Worm (Caenorhabditis elegans): ENCODE results near the gene hrpk-2.

Gene hrpk-2

DNA sequence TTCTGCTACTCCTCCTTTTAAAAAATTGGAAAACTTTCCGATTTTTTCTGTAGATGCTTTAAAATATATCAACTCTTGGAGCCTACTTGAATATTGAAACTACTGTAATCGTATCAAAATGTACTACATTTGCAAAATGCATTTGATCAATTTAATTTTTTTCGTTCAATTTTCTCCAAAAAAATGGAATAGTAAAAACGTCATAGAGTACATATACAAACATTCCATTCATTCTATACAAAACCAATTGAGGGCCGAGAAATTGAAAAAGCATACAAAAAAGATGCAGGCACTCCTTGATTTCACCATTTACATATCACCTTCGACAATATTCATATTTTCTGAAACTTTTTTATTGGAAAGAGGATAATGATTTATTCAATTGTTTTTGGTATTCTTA is 17.2 kb downstream of the hrpk-2 start, which contains the start of gene C06G4.6:
Gene C06G4.6 (plus strand): TSS at position 301 of the 400 bp plus-strand sequence.
- TF ChIP-seq aly-1 (tag; optimal IDR thresholded peaks at IDR 0.05) (no peak), hmbx-1 (tag; optimal IDR thresholded peaks at IDR 0.05) (no peak), hnd-1 (tag; optimal IDR thresholded peaks at IDR 0.05) (no peak), B0310.2 (tag; optimal IDR thresholded peaks at IDR 0.05) (no peak), ceh-13 (GFP tag; optimal IDR thresholded peaks at IDR 0.05) (no peak), hmg-4 (GFP tag; optimal IDR thresholded peaks at IDR 0.05) (no peak), sea-1 (GFP tag; conservative IDR thresholded peaks at IDR 0.05) (no peak), ets-7 (tag; optimal IDR thresholded peaks at IDR 0.05) (no peak)

ce11 chrIII:8009769-8010168 is 22.8 kb downstream of the hrpk-2 start, which contains the start of gene cit-1.1:
TSS of gene cit-1.1 (minus strand) at chrIII:8009821.
- no peak for TF ChIP-seq hmbx-1 (tag; optimal IDR thresholded peaks at IDR 0.05)
- no peak for TF ChIP-seq ceh-13 (GFP tag; optimal IDR thresholded peaks at IDR 0.05)
- no peak for TF ChIP-seq pes-1 (GFP tag; IDR thresholded peaks at IDR 0.05)
- no peak for TF ChIP-seq tbx-11 (GFP tag; IDR thresholded peaks at IDR 0.05)
- TF ChIP-seq aly-1 (tag; optimal IDR thresholded peaks at IDR 0.05), result no peak
- TF ChIP-seq ets-7 (tag; optimal IDR thresholded peaks at IDR 0.05), result no peak
- no peak for TF ChIP-seq F13C5.2 (tag; optimal IDR thresholded peaks at IDR 0.05)
- TF ChIP-seq tbx-37 (GFP tag; conservative IDR thresholded peaks at IDR 0.05), result no peak
- TF ChIP-seq flt-1 (GFP tag; IDR thresholded peaks at IDR 0.05), result no peak

ce11 chrIII:8010260-8010822 is 23.4 kb downstream of the hrpk-2 start, which contains the start of gene cit-1.2:
TSS of gene cit-1.2 (plus strand) at chrIII:8010772.
- TF ChIP-seq pes-1 (GFP tag; IDR thresholded peaks at IDR 0.05), result no peak
- no peak for TF ChIP-seq ceh-13 (GFP tag; optimal IDR thresholded peaks at IDR 0.05)
- no peak for TF ChIP-seq ceh-36 (tag; optimal IDR thresholded peaks at IDR 0.05)
- TF ChIP-seq hmbx-1 (tag; optimal IDR thresholded peaks at IDR 0.05), result no peak
- no peak for TF ChIP-seq tbx-37 (GFP tag; conservative IDR thresholded peaks at IDR 0.05)
- TF ChIP-seq hnd-1 (tag; optimal IDR thresholded peaks at IDR 0.05), result no peak
- TF ChIP-seq tbx-11 (GFP tag; IDR thresholded peaks at IDR 0.05), result no peak
- no peak for TF ChIP-seq ets-7 (tag; optimal IDR thresholded peaks at IDR 0.05)
- TF ChIP-seq tra-4 (tag; optimal IDR thresholded peaks at IDR 0.05), result no peak

- TF ChIP-seq pes-1 (GFP tag; IDR thresholded peaks at IDR 0.05), result no peak
- no peak for TF ChIP-seq ceh-13 (GFP tag; optimal IDR thresholded peaks at IDR 0.05)
- no peak for TF ChIP-seq flt-1 (GFP tag; IDR thresholded peaks at IDR 0.05)
- no peak for TF ChIP-seq tbx-37 (GFP tag; conservative IDR thresholded peaks at IDR 0.05)
- TF ChIP-seq scrt-1 (GFP tag; IDR thresholded peaks at IDR 0.05), result no peak
- no peak for TF ChIP-seq hmg-4 (GFP tag; optimal IDR thresholded peaks at IDR 0.05)
- TF ChIP-seq tra-4 (tag; optimal IDR thresholded peaks at IDR 0.05), result no peak
- TF ChIP-seq F13C5.2 (tag; optimal IDR thresholded peaks at IDR 0.05), result no peak
- TF ChIP-seq B0310.2 (tag; optimal IDR thresholded peaks at IDR 0.05), result no peak
- no peak for TF ChIP-seq tbx-11 (GFP tag; IDR thresholded peaks at IDR 0.05)
- TF ChIP-seq ama-1 (optimal IDR thresholded peaks at IDR 0.05), result no peak
- TF ChIP-seq ets-7 (tag; optimal IDR thresholded peaks at IDR 0.05), result no peak
- no peak for TF ChIP-seq hmbx-1 (tag; optimal IDR thresholded peaks at IDR 0.05)
- no peak for TF ChIP-seq aly-1 (tag; optimal IDR thresholded peaks at IDR 0.05)
These were observed 26.7 kb downstream of the hrpk-2 start for ce11 chrIII:8013582-8013981.

DNA sequence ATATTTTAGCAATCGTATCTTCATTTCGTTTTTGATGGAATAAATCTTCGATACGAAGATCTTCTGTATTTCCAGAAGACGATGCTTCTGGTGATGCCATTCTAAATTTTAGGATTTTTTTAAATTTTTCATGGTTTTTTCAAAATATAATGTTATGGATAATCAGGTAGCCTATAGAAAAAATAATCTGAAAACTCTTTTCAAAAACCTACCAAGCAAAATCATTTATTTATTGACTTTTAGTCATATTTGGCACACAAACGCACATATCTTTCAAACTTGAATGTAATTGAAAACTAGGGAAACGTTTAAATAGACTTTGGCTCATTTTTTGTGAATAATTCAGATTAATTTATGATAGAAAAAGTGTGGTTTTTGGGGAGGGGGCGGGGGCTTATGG is 29.5 kb downstream of the hrpk-2 start, which contains the start of gene F44B9.5:
Gene F44B9.5 (minus strand): TSS at position 101 of the 400 bp plus-strand sequence.
- TF ChIP-seq pes-1 (GFP tag; IDR thresholded peaks at IDR 0.05) (no peak), ets-7 (tag; optimal IDR thresholded peaks at IDR 0.05) (no peak), tra-4 (tag; optimal IDR thresholded peaks at IDR 0.05) (no peak), hnd-1 (tag; optimal IDR thresholded peaks at IDR 0.05) (no peak)

DNA sequence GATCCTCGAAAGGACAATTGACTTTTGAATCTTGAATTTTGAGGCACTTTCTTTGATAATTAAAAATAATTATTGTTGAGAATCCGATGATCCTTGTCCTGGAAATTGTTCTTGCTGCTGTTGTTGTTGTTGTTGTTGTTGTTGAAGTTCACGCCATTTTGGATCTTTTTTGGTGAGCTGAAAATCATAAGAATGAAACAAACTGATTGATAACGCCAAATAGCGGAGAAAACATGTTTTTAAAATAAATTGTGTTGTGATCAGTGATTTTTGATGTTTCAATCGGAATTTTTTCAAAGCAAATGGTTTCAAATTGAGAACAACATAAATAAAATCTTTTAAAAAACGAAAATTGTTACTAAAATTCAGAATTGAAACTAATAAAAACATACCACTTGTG is 30.1 kb downstream of the hrpk-2 start:
- no peak for TF ChIP-seq ceh-36 (tag; optimal IDR thresholded peaks at IDR 0.05)
- no peak for TF ChIP-seq hnd-1 (tag; optimal IDR thresholded peaks at IDR 0.05)

ce11 chrIII:8020823-8021332 is 34.0 kb downstream of the hrpk-2 start, which contains the start of gene lin-36:
TSS of gene lin-36 (minus strand) at chrIII:8020873.
- peak; percentile 57; the same call in 1 of the 2 replicates for TF ChIP-seq pes-1 (GFP tag; IDR thresholded peaks at IDR 0.05)
- no peak for TF ChIP-seq tra-4 (tag; optimal IDR thresholded peaks at IDR 0.05)
- TF ChIP-seq hmg-4 (GFP tag; optimal IDR thresholded peaks at IDR 0.05), result peak; percentile 26
- peak; percentile 78 for TF ChIP-seq F13C5.2 (tag; optimal IDR thresholded peaks at IDR 0.05)
- TF ChIP-seq flt-1 (GFP tag; IDR thresholded peaks at IDR 0.05), result no peak
- no peak for TF ChIP-seq scrt-1 (GFP tag; IDR thresholded peaks at IDR 0.05)
- TF ChIP-seq sea-1 (GFP tag; conservative IDR thresholded peaks at IDR 0.05), result 0 out of 2 replicates have a peak, but pooled peaks have one; percentile 11

DNA sequence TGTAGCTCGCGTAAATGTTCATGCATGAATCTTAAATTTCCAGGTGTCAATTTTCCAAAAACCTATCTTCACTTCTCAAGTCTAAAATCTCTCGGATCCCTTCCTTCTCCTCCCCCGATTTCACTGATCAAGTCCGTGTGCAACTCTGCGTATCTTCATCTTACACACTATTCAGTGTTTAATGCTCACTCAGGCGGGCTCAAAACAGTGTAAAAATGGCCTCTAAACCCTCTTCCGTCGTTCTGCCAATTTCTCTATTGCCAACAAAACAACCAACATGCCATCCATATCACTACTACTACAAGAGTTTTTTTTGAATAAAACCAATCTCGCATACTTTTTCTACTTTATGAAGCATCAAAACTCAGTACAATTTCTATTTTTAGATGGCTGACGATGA is 35.2 kb downstream of the hrpk-2 start, which contains the start of gene F44B9.2:
Gene F44B9.2 (plus strand): TSS at position 387 of the 400 bp plus-strand sequence.
- no peak for TF ChIP-seq hmg-4 (GFP tag; optimal IDR thresholded peaks at IDR 0.05)
- no peak for TF ChIP-seq ama-1 (optimal IDR thresholded peaks at IDR 0.05)
- TF ChIP-seq ceh-13 (GFP tag; optimal IDR thresholded peaks at IDR 0.05), result no peak
- TF ChIP-seq B0310.2 (tag; optimal IDR thresholded peaks at IDR 0.05), result no peak
- no peak for TF ChIP-seq pes-1 (GFP tag; IDR thresholded peaks at IDR 0.05)
- no peak for TF ChIP-seq scrt-1 (GFP tag; IDR thresholded peaks at IDR 0.05)
- TF ChIP-seq tbx-37 (GFP tag; conservative IDR thresholded peaks at IDR 0.05), result no peak
- TF ChIP-seq aly-1 (tag; optimal IDR thresholded peaks at IDR 0.05), result no peak

Measured in whole organism, early embryonic.